Worm (Caenorhabditis elegans): ENCODE results near the gene tomm-7.

The tomm-7 gene

ce11 chrIII:7891573-7892306 lies 32.3 kb downstream of the tomm-7 start, which contains the start of the genes ZK688.5 and fahd-1 (continued):
- no peak for TF ChIP-seq nhr-41 (GFP tag; IDR thresholded peaks at IDR 0.05)
- peak; percentile 23 to 67 for TF ChIP-seq lsy-2 (tag; optimal IDR thresholded peaks at IDR 0.05)
- TF ChIP-seq Y105C5A.15 (GFP tag; IDR thresholded peaks at IDR 0.05): no peak
- TF ChIP-seq fos-1 (tag; optimal IDR thresholded peaks at IDR 0.05): no peak
- TF ChIP-seq lin-38 (GFP tag; IDR thresholded peaks at IDR 0.05): peak; percentile 55
- TF ChIP-seq spr-1 (tag; optimal IDR thresholded peaks at IDR 0.05): peak; percentile 22
- TF ChIP-seq nhr-76 (tag; optimal IDR thresholded peaks at IDR 0.05): no peak
- peak; percentile 91 for TF ChIP-seq hlh-11 (tag; optimal IDR thresholded peaks at IDR 0.05)
- no peak for TF ChIP-seq F26F4.8 (GFP tag; conservative IDR thresholded peaks at IDR 0.05)
- no peak for TF ChIP-seq unc-39 (tag; optimal IDR thresholded peaks at IDR 0.05)
- peak; percentile 57 for TF ChIP-seq ctbp-1 (GFP tag; IDR thresholded peaks at IDR 0.05)
- TF ChIP-seq skn-1 (tag; optimal IDR thresholded peaks at IDR 0.05): no peak
- TF ChIP-seq lir-3 (tag; optimal IDR thresholded peaks at IDR 0.05): no peak
- no peak for TF ChIP-seq ZK546.5 (tag; optimal IDR thresholded peaks at IDR 0.05)
- no peak for TF ChIP-seq ZK337.2 (GFP tag; IDR thresholded peaks at IDR 0.05)
- TF ChIP-seq ceh-20 (GFP tag; IDR thresholded peaks at IDR 0.05): 0 out of 2 replicates have a peak, but pooled peaks have one; percentile 46
- peak; percentile 40 for TF ChIP-seq T20F7.1 (GFP tag; optimal IDR thresholded peaks at IDR 0.05)
- TF ChIP-seq ces-1 (GFP tag; optimal IDR thresholded peaks at IDR 0.05): no peak
- peak; percentile 92 for TF ChIP-seq hmg-1.1 (GFP tag; IDR thresholded peaks at IDR 0.05)
- no peak for TF ChIP-seq nhr-77 (tag; optimal IDR thresholded peaks at IDR 0.05)
- TF ChIP-seq pqm-1 (tag; optimal IDR thresholded peaks at IDR 0.05): peak; percentile 48
- TF ChIP-seq daf-19 (GFP tag; conservative IDR thresholded peaks at IDR 0.05): no peak
- TF ChIP-seq lin-13 (GFP tag; optimal IDR thresholded peaks at IDR 0.05): no peak
- TF ChIP-seq D1046.2 (GFP tag; IDR thresholded peaks at IDR 0.05): no peak
- TF ChIP-seq ztf-11 (tag; optimal IDR thresholded peaks at IDR 0.05): no peak
- peak; percentile 75 for TF ChIP-seq dve-1 (tag; optimal IDR thresholded peaks at IDR 0.05; ENCODE audit: insufficient read depth)
- TF ChIP-seq ama-1 (optimal IDR thresholded peaks at IDR 0.05): no peak
- TF ChIP-seq fkh-10 (GFP tag; optimal IDR thresholded peaks at IDR 0.05): peak; percentile 48
- peak; percentile 72 for TF ChIP-seq mes-2 (tag; optimal IDR thresholded peaks at IDR 0.05; ENCODE audit: poor library complexity, severe bottlenecking)
- no peak for TF ChIP-seq F10B5.3 (tag; optimal IDR thresholded peaks at IDR 0.05)
- peak; percentile 72 for TF ChIP-seq nhr-28 (tag; optimal IDR thresholded peaks at IDR 0.05)
- TF ChIP-seq snpc-1.2 (GFP tag; IDR thresholded peaks at IDR 0.05): no peak
- no peak for TF ChIP-seq snpc-4 (tag; optimal IDR thresholded peaks at IDR 0.05)
- TF ChIP-seq ceh-28 (tag; optimal IDR thresholded peaks at IDR 0.05): no peak
- no peak for TF ChIP-seq nhr-237 (tag; optimal IDR thresholded peaks at IDR 0.05)
- TF ChIP-seq mdt-29 (GFP tag; IDR thresholded peaks at IDR 0.05): no peak
- 0 out of 2 replicates have a peak, but pooled peaks have one; percentile 41 for TF ChIP-seq lim-7 (GFP tag; IDR thresholded peaks at IDR 0.05)
- peak; percentile 98 for TF ChIP-seq mxl-3 (GFP tag; optimal IDR thresholded peaks at IDR 0.05)

ce11 chrIII:7892333-7892732 lies 32.9 kb downstream of the tomm-7 start:
- TF ChIP-seq unc-62 (GFP tag; optimal IDR thresholded peaks at IDR 0.05 in 1 of 2) (peak in 1 of 2 experiments; percentile 79), unc-62 (tag; optimal IDR thresholded peaks at IDR 0.05) (no peak), duxl-1 (tag; optimal IDR thresholded peaks at IDR 0.05; ENCODE audit: poor library complexity) (no peak), hlh-30 (tag; optimal IDR thresholded peaks at IDR 0.05; ENCODE audit: insufficient read depth) (peak; percentile 12)

All from whole organism, L4 larva.